Fruit fly (Drosophila melanogaster) whole organism, embryonic: ENCODE measurements around the gene CG13369.

Experiments used
- ATbp ChIP-seq: fragments of 200-800 bp; sonication (Bioruptor generic); optimal IDR thresholded peaks from 2 replicates; lab custom pipeline; 2017; ENCODE audit warnings: missing biosample characterization, mild to moderate bottlenecking, missing genetic modification characterization, missing genetic modification reagents
- Atf3 ChIP-seq: fragments of 200-800 bp; sonication (Bioruptor generic); optimal IDR thresholded peaks from 3 replicates; lab custom pipeline; 2016; ENCODE audit warnings: missing biosample characterization, missing genetic modification characterization
- Awh ChIP-seq: fragments of 200-800 bp; sonication (Bioruptor generic); IDR thresholded peaks from 2 replicates; pipeline ENCODE4, ENCODE4 v1.3.6; 2022; ENCODE audit warnings: missing biosample characterization, missing genetic modification characterization
- CG1024 ChIP-seq: fragments of 200-800 bp; sonication (Bioruptor generic); IDR thresholded peaks from 2 replicates; pipeline ENCODE4 v1.3.6; 2022; ENCODE audit warnings: missing biosample characterization, missing genetic modification characterization
- CG11247 ChIP-seq: fragments of 200-800 bp; sonication (Bioruptor generic); IDR thresholded peaks from 2 replicates; pipeline ENCODE4 v1.3.6; 2022; ENCODE audit warnings: missing biosample characterization, missing genetic modification characterization
- CG12659 ChIP-seq: fragments of 200-800 bp; sonication (Bioruptor generic); optimal IDR thresholded peaks from 3 replicates; lab custom pipeline; 2017; ENCODE audit warnings: mild to moderate bottlenecking, missing biosample characterization, missing genetic modification reagents, missing genetic modification characterization
- CG12769 ChIP-seq: fragments of 200-800 bp; sonication (Bioruptor generic); optimal IDR thresholded peaks from 2 replicates; lab custom pipeline; 2019; ENCODE audit warnings: missing biosample characterization, mild to moderate bottlenecking, missing genetic modification characterization, moderate library complexity
- CG13287 ChIP-seq: fragments of 200-800 bp; sonication (Bioruptor generic); IDR thresholded peaks from 2 replicates; pipeline ENCODE4 v1.3.6; 2022; ENCODE audit warnings: missing biosample characterization, missing genetic modification characterization; ENCODE audit not compliant: partially characterized antibody
- CG13296 ChIP-seq: fragments of 200-800 bp; sonication (Bioruptor generic); optimal IDR thresholded peaks from 3 replicates; lab custom pipeline; 2018; ENCODE audit warnings: missing biosample characterization, mild to moderate bottlenecking, missing genetic modification characterization
- CG15514 ChIP-seq: fragments of 200-800 bp; sonication (Bioruptor generic); optimal IDR thresholded peaks from 3 replicates; lab custom pipeline; 2017; ENCODE audit warnings: missing biosample characterization, missing genetic modification characterization, mild to moderate bottlenecking, moderate library complexity, missing genetic modification reagents
- CG16779 ChIP-seq: fragments of 200-800 bp; sonication (Bioruptor generic); IDR thresholded peaks from 2 replicates; pipeline ENCODE4 v1.3.6; 2022; ENCODE audit warnings: missing biosample characterization, missing genetic modification characterization
- CG17912 ChIP-seq: fragments of 200-800 bp; sonication (Bioruptor generic); optimal IDR thresholded peaks from 2 replicates; lab custom pipeline; 2018; ENCODE audit warnings: missing biosample characterization, mild to moderate bottlenecking, missing genetic modification characterization
- CG18764 ChIP-seq: fragments of 200-800 bp; sonication (Bioruptor generic); optimal IDR thresholded peaks from 3 replicates; lab custom pipeline; 2016; ENCODE audit warnings: missing biosample characterization, missing genetic modification characterization
- CG4404 ChIP-seq: fragments of 200-800 bp; sonication (Bioruptor generic); IDR thresholded peaks from 2 replicates; pipeline ENCODE4 v1.3.6; 2022; ENCODE audit warnings: missing biosample characterization, missing genetic modification characterization
- CG5245 ChIP-seq: fragments of 200-800 bp; sonication (Bioruptor generic); optimal IDR thresholded peaks from 3 replicates; lab custom pipeline; 2016; ENCODE audit warnings: missing biosample characterization, missing genetic modification characterization
- CG5953 ChIP-seq: fragments of 200-800 bp; sonication (Bioruptor generic); IDR thresholded peaks from 2 replicates; pipeline ENCODE4 v1.3.6; 2022; ENCODE audit warnings: missing biosample characterization, missing genetic modification characterization
- CG6854 ChIP-seq: fragments of 200-800 bp; sonication (Bioruptor generic); optimal IDR thresholded peaks from 3 replicates; lab custom pipeline; 2017; ENCODE audit warnings: missing biosample characterization, mild to moderate bottlenecking, missing genetic modification characterization
- CG9876 ChIP-seq: fragments of 200-800 bp; sonication (Bioruptor generic); optimal IDR thresholded peaks from 2 replicates; lab custom pipeline; 2016; ENCODE audit warnings: missing biosample characterization, missing genetic modification characterization
- CTCF ChIP-seq: fragments of 200-800 bp; sonication (Bioruptor generic); optimal IDR thresholded peaks from 2 replicates; lab custom pipeline; 2017; ENCODE audit warnings: missing biosample characterization, mild to moderate bottlenecking, missing genetic modification characterization, moderate library complexity
- Camta ChIP-seq: fragments of 200-800 bp; sonication (Bioruptor generic); optimal IDR thresholded peaks from 2 replicates; lab custom pipeline; 2016; ENCODE audit warnings: missing biosample characterization, missing genetic modification characterization
- Chrac-16 ChIP-seq: fragments of 200-800 bp; sonication (Bioruptor generic); optimal IDR thresholded peaks from 3 replicates; lab custom pipeline; 2016; ENCODE audit warnings: missing biosample characterization, missing genetic modification characterization
- E2f2 ChIP-seq: fragments of 200-800 bp; sonication (Bioruptor generic); IDR thresholded peaks from 2 replicates; pipeline ENCODE4 v1.3.6; 2022; ENCODE audit warnings: missing biosample characterization, missing genetic modification characterization
- Fer1 ChIP-seq: fragments of 200-800 bp; sonication (Bioruptor generic); optimal IDR thresholded peaks from 2 replicates; lab custom pipeline; 2017; ENCODE audit warnings: missing biosample characterization, mild to moderate bottlenecking, missing genetic modification characterization
- Hey ChIP-seq: fragments of 200-800 bp; sonication (Bioruptor generic); optimal IDR thresholded peaks from 3 replicates; lab custom pipeline; 2018; ENCODE audit warnings: missing biosample characterization, mild to moderate bottlenecking, missing genetic modification characterization
- Hmr ChIP-seq: fragments of 200-800 bp; sonication (Bioruptor generic); optimal IDR thresholded peaks from 3 replicates; lab custom pipeline; 2017; ENCODE audit warnings: mild to moderate bottlenecking, missing biosample characterization, missing genetic modification reagents, missing genetic modification characterization
- Hr51 ChIP-seq, 2 experiments: fragments of 200-800 bp; sonication (Bioruptor generic); optimal IDR thresholded peaks; 2 replicates in 1 of 2; 3 replicates in 1 of 2; lab custom pipeline; 2016 to 2018; ENCODE audit warnings: missing biosample characterization in 2 of 2, missing genetic modification characterization in 2 of 2, mild to moderate bottlenecking in 1 of 2, moderate library complexity in 1 of 2
- Max ChIP-seq: fragments of 200-800 bp; sonication (Bioruptor generic); optimal IDR thresholded peaks from 2 replicates; lab custom pipeline; 2016; ENCODE audit warnings: missing biosample characterization, mild to moderate bottlenecking, missing genetic modification characterization
- Sox100B ChIP-seq: fragments of 200-800 bp; sonication (Bioruptor generic); optimal IDR thresholded peaks from 3 replicates; lab custom pipeline; 2018; ENCODE audit warnings: missing biosample characterization, mild to moderate bottlenecking, missing genetic modification characterization
- amos ChIP-seq: fragments of 200-800 bp; sonication (Bioruptor generic); IDR thresholded peaks from 2 replicates; pipeline ENCODE4 v1.3.6; 2022; ENCODE audit warnings: missing biosample characterization, missing genetic modification characterization; ENCODE audit not compliant: partially characterized antibody
- ap ChIP-seq: fragments of 200-800 bp; sonication (Bioruptor generic); IDR thresholded peaks from 2 replicates; pipeline ENCODE4 v1.3.6; 2022; ENCODE audit warnings: missing biosample characterization, missing genetic modification characterization
- az2 ChIP-seq: fragments of 200-800 bp; sonication (Bioruptor generic); optimal IDR thresholded peaks from 3 replicates; lab custom pipeline; 2016; ENCODE audit warnings: missing biosample characterization, missing genetic modification characterization
- bbx ChIP-seq: fragments of 200-800 bp; sonication (Bioruptor generic); IDR thresholded peaks from 2 replicates; pipeline ENCODE4 v1.3.6; 2022; ENCODE audit warnings: missing biosample characterization, missing genetic modification characterization; ENCODE audit not compliant: partially characterized antibody
- cas ChIP-seq: fragments of 200-800 bp; sonication (Bioruptor generic); IDR thresholded peaks from 2 replicates; pipeline ENCODE4 v1.3.6; 2022; ENCODE audit warnings: missing biosample characterization, missing genetic modification characterization
- ci ChIP-seq: fragments of 200-800 bp; sonication (Bioruptor generic); IDR thresholded peaks from 3 replicates; pipeline ENCODE4 v1.3.6; 2022; ENCODE audit warnings: missing biosample characterization, missing genetic modification characterization
- dimm ChIP-seq: fragments of 200-800 bp; sonication (Bioruptor generic); IDR thresholded peaks from 2 replicates; pipeline ENCODE4 v1.3.6; 2022; ENCODE audit warnings: missing biosample characterization, missing genetic modification characterization
- dysf ChIP-seq: fragments of 200-800 bp; sonication (Bioruptor generic); IDR thresholded peaks from 3 replicates; pipeline ENCODE4 v1.3.6; 2022; ENCODE audit warnings: missing biosample characterization, missing genetic modification characterization
- fu2 ChIP-seq: fragments of 200-800 bp; sonication (Bioruptor generic); optimal IDR thresholded peaks from 2 replicates; lab custom pipeline; 2016; ENCODE audit warnings: missing biosample characterization, missing genetic modification characterization
- gce ChIP-seq: fragments of 200-800 bp; sonication (Bioruptor generic); IDR thresholded peaks from 3 replicates; pipeline ENCODE4 v1.3.6; 2022; ENCODE audit warnings: missing biosample characterization, missing genetic modification characterization
- gcm2 ChIP-seq: fragments of 200-800 bp; sonication (Bioruptor generic); optimal IDR thresholded peaks from 2 replicates; lab custom pipeline; 2016; ENCODE audit warnings: missing biosample characterization, missing genetic modification characterization
- gro ChIP-seq: fragments of 200-800 bp; sonication (Bioruptor generic); optimal IDR thresholded peaks from 2 replicates; lab custom pipeline; 2016; ENCODE audit warnings: missing biosample characterization, missing genetic modification characterization
- hth ChIP-seq: fragments of >200 bp; optimal IDR thresholded peaks from 2 replicates; lab custom pipeline; 2017; ENCODE audit warnings: inconsistent platforms
- jing ChIP-seq: fragments of 200-800 bp; sonication (Bioruptor generic); optimal IDR thresholded peaks from 2 replicates; lab custom pipeline; 2018; ENCODE audit warnings: missing biosample characterization, mild to moderate bottlenecking, missing genetic modification characterization
- ro ChIP-seq: fragments of 200-800 bp; sonication (Bioruptor generic); IDR thresholded peaks from 2 replicates; pipeline ENCODE4 v1.3.6; 2022; ENCODE audit warnings: missing biosample characterization, missing genetic modification characterization
- run ChIP-seq: fragments of 200-800 bp; sonication (Bioruptor generic); optimal IDR thresholded peaks from 3 replicates; lab custom pipeline; 2018; ENCODE audit warnings: missing biosample characterization, mild to moderate bottlenecking, missing genetic modification characterization
- sens ChIP-seq: fragments of 200-800 bp; sonication (Bioruptor generic); peaks from one replicate; lab custom pipeline; 2016; ENCODE audit warnings: missing biosample characterization, missing genetic modification characterization
- usp ChIP-seq: fragments of >200 bp; optimal IDR thresholded peaks from 2 replicates; lab custom pipeline; 2017; ENCODE audit warnings: missing biosample characterization, missing genetic modification characterization
- vfl ChIP-seq: fragments of 200-800 bp; sonication (Bioruptor generic); optimal IDR thresholded peaks from 2 replicates; lab custom pipeline; 2016; ENCODE audit warnings: missing biosample characterization, missing genetic modification characterization
- vvl ChIP-seq: fragments of 200-800 bp; sonication (Bioruptor generic); IDR thresholded peaks from 2 replicates; pipeline ENCODE4 v1.3.6; 2022; ENCODE audit warnings: missing biosample characterization, missing genetic modification characterization
- wdn ChIP-seq: fragments of 200-800 bp; sonication (Bioruptor generic); IDR thresholded peaks from 2 replicates; pipeline ENCODE4 v1.3.6; 2022; ENCODE audit warnings: missing biosample characterization, missing genetic modification characterization
- zen ChIP-seq: fragments of 200-800 bp; sonication (Bioruptor generic); optimal IDR thresholded peaks from 3 replicates; lab custom pipeline; 2018; ENCODE audit warnings: missing biosample characterization, mild to moderate bottlenecking, missing genetic modification characterization, moderate library complexity
- zfh2 ChIP-seq: fragments of 200-800 bp; sonication (Bioruptor generic); optimal IDR thresholded peaks from 2 replicates; lab custom pipeline; 2016; ENCODE audit warnings: missing biosample characterization, missing genetic modification characterization

The CG13369 gene

dm6 chrX:620102-620430, 3.2 kb upstream of the CG13369 start, which contains the start of gene spdi (continued):
- peak; percentile 40 for TF ChIP-seq bbx (GFP tag; lab: Robert Waterston, UW)
- no peak for TF ChIP-seq zfh2
- TF ChIP-seq E2f2 (GFP tag; lab: Robert Waterston, UW) = peak; percentile 66
- TF ChIP-seq CG15514 (GFP tag; lab: Kevin White, UChicago) = peak; percentile 61
- no peak for TF ChIP-seq gcm2 (GFP tag; lab: Kevin White, UChicago)
- peak; percentile 48; the same call in 1 of the 2 replicates for TF ChIP-seq amos (GFP tag; lab: Robert Waterston, UW)
- TF ChIP-seq CTCF (GFP tag; lab: Kevin White, UChicago) = peak; percentile 8

DNA sequence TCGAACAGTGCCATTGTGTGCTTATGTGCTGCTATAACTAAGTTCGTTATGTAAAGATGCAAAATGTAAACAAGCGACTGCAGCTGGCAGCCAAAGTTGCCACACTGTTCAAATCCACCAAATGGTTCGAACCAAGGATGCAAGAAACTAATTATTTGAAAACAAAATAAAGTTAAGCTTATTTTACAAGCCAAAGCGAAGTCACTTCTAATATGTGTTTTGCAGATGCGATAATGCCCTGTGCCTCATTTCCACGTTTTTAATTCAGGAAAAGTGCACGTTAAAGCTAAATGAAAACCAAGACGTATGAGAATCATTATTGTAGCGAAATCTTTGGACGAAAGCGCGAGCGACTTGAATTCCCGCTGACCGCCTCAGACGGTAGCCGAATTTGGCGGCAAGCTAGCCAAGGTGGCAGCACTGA, 2.1 kb upstream of the CG13369 start, which contains the start of the genes CG13365 and Vsp37A:
CG13365 (minus strand) TSS at position 84 of the 424 bp plus-strand sequence.
Vsp37A (plus strand) TSS at position 399 of the 424 bp plus-strand sequence.
- no peak for TF ChIP-seq run (tag; lab: Kevin White, UChicago)
- peak; percentile 25 for TF ChIP-seq fu2 (GFP tag; lab: Kevin White, UChicago)
- peak; percentile 42 for TF ChIP-seq az2 (GFP tag; lab: Kevin White, UChicago)
- TF ChIP-seq CG16779 (GFP tag; lab: Robert Waterston, UW) = no peak
- TF ChIP-seq gro = no peak
- TF ChIP-seq vvl (GFP tag; lab: Robert Waterston, UW) = peak; percentile 25; the same call in 1 of the 2 replicates
- peak; percentile 47 for TF ChIP-seq Hmr
- TF ChIP-seq CG13287 = no peak
- peak; percentile 29; the same call in 1 of the 2 replicates for TF ChIP-seq CG4404 (GFP tag; lab: Robert Waterston, UW)
- TF ChIP-seq hth (lab: Kevin White, UChicago) = no peak
- TF ChIP-seq wdn (GFP tag; lab: Robert Waterston, UW) = no peak
- peak; percentile 59 for TF ChIP-seq CG13296 (GFP tag; lab: Kevin White, UChicago)
- peak; percentile 66; the same call in 2 of the 3 replicates for TF ChIP-seq ci
- TF ChIP-seq Sox100B = peak; percentile 39
- TF ChIP-seq ap (GFP tag; lab: Robert Waterston, UW) = no peak
- TF ChIP-seq vfl (GFP tag; lab: Kevin White, UChicago) = peak; percentile 31
- TF ChIP-seq CG5953 (GFP tag; lab: Robert Waterston, UW) = no peak
- peak; percentile 47 for TF ChIP-seq CG9876
- TF ChIP-seq jing = no peak
- TF ChIP-seq Max (GFP tag; lab: Kevin White, UChicago) = peak; percentile 52
- peak; percentile 57 for TF ChIP-seq ATbp
- TF ChIP-seq Atf3 (GFP tag; lab: Kevin White, UChicago) = no peak
- TF ChIP-seq CG18764 = peak; percentile 4
- TF ChIP-seq zen (tag; lab: Kevin White, UChicago) = peak; percentile 23
- peak; percentile 90 for TF ChIP-seq sens (GFP tag; lab: Kevin White, UChicago)
- TF ChIP-seq gce (GFP tag; lab: Robert Waterston, UW) = no peak
- no peak for TF ChIP-seq usp (GFP tag; lab: Kevin White, UChicago)
- peak; percentile 41 for TF ChIP-seq Chrac-16 (GFP tag; lab: Kevin White, UChicago)
- TF ChIP-seq Hr51 (GFP tag; optimal IDR thresholded peaks at IDR 0.05; lab: Kevin White, UChicago) = peak; percentile 31 to 48
- no peak for TF ChIP-seq ro (GFP tag; lab: Robert Waterston, UW)
- peak; percentile 65 for TF ChIP-seq CG12659
- peak; percentile 28 for TF ChIP-seq CG12769 (tag; lab: Kevin White, UChicago)
- TF ChIP-seq Awh (GFP tag; lab: Robert Waterston, UW) = no peak; the same call in 1 of the 2 replicates
- TF ChIP-seq dimm (GFP tag; lab: Robert Waterston, UW) = no peak
- no peak for TF ChIP-seq Hey (tag; lab: Kevin White, UChicago)
- TF ChIP-seq CG5245 (GFP tag; lab: Kevin White, UChicago) = no peak
- no peak; the same call in 2 of the 3 replicates for TF ChIP-seq dysf (GFP tag; lab: Robert Waterston, UW)
- no peak for TF ChIP-seq CG1024 (GFP tag; lab: Robert Waterston, UW)
- peak; percentile 45 for TF ChIP-seq Camta (GFP tag; lab: Kevin White, UChicago)
- peak; percentile 32 for TF ChIP-seq Fer1 (GFP tag; lab: Kevin White, UChicago)
- no peak for TF ChIP-seq CG17912 (GFP tag; lab: Kevin White, UChicago)
- TF ChIP-seq CG11247 (GFP tag; lab: Robert Waterston, UW) = 0 out of 2 replicates have a peak, but pooled peaks have one; percentile 16
- TF ChIP-seq CG6854 (GFP tag; lab: Kevin White, UChicago) = no peak
- TF ChIP-seq cas = no peak
- peak; percentile 62 for TF ChIP-seq E2f2 (GFP tag; lab: Robert Waterston, UW)
